Fruit fly (Drosophila melanogaster): ENCODE data around the gene Pvf3.

Gene Pvf3

DNA sequence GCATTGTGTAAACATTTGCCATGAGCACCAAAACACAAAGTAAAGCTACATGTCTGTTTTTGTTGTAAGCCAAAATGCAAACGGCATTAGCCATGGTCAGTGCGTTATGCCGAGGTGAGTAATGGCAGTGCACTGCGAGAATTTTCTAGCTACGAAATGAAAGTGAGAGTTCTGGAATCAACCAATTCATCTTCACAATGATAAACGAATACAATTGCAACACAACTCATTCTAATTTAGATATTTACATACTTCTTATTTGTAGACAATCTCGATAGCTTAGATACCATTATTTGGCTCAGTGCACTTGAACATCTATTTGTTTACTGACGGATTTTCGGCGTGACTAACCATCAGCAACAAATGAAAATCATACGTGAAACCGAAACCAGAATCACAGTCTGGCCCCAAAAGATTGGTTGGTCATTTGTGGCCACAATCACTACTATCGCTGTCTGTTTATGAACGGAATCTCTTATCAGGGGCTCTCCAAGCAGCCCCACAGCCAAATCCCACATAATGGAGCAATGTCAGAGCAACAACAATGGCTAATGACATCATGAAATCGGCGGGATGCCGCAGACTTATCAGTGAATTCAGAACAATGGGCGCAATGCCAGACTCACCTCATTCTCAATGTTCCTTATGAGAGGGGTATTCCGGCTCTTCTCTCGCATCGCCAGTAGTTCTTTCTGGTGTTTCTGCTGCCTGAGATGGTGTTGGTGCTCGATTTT, 2.5 kb downstream of the Pvf3 start (continued):
- TF ChIP-seq CG1621 (tag; optimal IDR thresholded peaks at IDR 0.05) (no peak), Eip75B (GFP tag; optimal IDR thresholded peaks at IDR 0.05) (no peak), CG11294 (GFP tag; IDR thresholded peaks at IDR 0.05) (no peak), eg (GFP tag; IDR thresholded peaks at IDR 0.05) (peak; percentile 53), CG6792 (GFP tag; optimal IDR thresholded peaks at IDR 0.05) (no peak), CG3919 (GFP tag; optimal IDR thresholded peaks at IDR 0.05) (peak; percentile 16), CG10669 (GFP tag; optimal IDR thresholded peaks at IDR 0.05) (peak; percentile 15), topi (GFP tag; optimal IDR thresholded peaks at IDR 0.05) (peak; percentile 26), CG6163 (GFP tag; IDR thresholded peaks at IDR 0.05) (peak; percentile 60; the same call in 2 of the 3 replicates), Ets96B (tag; optimal IDR thresholded peaks at IDR 0.05) (peak; percentile 4), pdm3 (GFP tag; optimal IDR thresholded peaks at IDR 0.05) (peak; percentile 20), achi (GFP tag; optimal IDR thresholded peaks at IDR 0.05) (peak; percentile 29), CG4318 (GFP tag; optimal IDR thresholded peaks at IDR 0.05) (no peak), CG8319 (GFP tag; optimal IDR thresholded peaks at IDR 0.05) (no peak), CG34406 (GFP tag; optimal IDR thresholded peaks at IDR 0.05) (no peak), fd85E (GFP tag; optimal IDR thresholded peaks at IDR 0.05) (no peak), Hr4 (GFP tag; optimal IDR thresholded peaks at IDR 0.05) (peak; percentile 30), CG16779 (tag; optimal IDR thresholded peaks at IDR 0.05) (no peak), Hr39 (GFP tag; optimal IDR thresholded peaks at IDR 0.05) (peak; percentile 52), CG7368 (GFP tag; optimal IDR thresholded peaks at IDR 0.05) (no peak), Blimp-1 (GFP tag; optimal IDR thresholded peaks at IDR 0.05) (no peak), CG9139 (GFP tag; optimal IDR thresholded peaks at IDR 0.05) (no peak), svp (GFP tag) (peak; percentile 76), vri (GFP tag; optimal IDR thresholded peaks at IDR 0.05) (no peak), Hr38 (GFP tag; optimal IDR thresholded peaks at IDR 0.05) (no peak), CG6276 (GFP tag; optimal IDR thresholded peaks at IDR 0.05) (no peak), dsx (GFP tag; optimal IDR thresholded peaks at IDR 0.05; ENCODE audit: poor library complexity, severe bottlenecking) (no peak), CG11762 (GFP tag; optimal IDR thresholded peaks at IDR 0.05; ENCODE audit: insufficient read depth) (no peak), Eip78C (GFP tag) (peak; percentile 52), CG6808 (GFP tag; optimal IDR thresholded peaks at IDR 0.05) (peak; percentile 18), CG15336 (GFP tag; IDR thresholded peaks at IDR 0.05) (0 out of 2 replicates have a peak, but pooled peaks have one; percentile 33), esn (GFP tag; optimal IDR thresholded peaks at IDR 0.05) (peak; percentile 34)

DNA sequence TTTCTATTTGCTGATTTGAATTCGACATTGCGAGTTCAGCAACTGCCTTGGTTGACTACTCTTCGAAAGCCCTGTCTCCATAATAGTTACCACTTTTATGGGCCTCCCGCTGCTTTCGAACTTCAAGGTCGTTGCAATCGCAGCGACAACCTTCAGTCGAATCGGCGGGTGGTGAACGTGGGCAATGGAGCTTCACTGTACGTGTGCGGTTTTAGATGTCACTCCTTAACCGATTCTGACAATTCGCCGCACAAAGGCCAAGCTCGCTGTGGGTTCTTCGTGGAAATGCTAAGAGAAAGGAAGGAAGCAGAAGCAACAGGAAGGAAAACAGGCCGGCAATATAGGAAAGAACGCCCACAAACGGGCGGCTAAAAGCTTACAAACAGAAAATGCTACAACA, 5.2 kb downstream of the Pvf3 start:
- TF ChIP-seq Sox15 (GFP tag; optimal IDR thresholded peaks at IDR 0.05) = no peak

DNA sequence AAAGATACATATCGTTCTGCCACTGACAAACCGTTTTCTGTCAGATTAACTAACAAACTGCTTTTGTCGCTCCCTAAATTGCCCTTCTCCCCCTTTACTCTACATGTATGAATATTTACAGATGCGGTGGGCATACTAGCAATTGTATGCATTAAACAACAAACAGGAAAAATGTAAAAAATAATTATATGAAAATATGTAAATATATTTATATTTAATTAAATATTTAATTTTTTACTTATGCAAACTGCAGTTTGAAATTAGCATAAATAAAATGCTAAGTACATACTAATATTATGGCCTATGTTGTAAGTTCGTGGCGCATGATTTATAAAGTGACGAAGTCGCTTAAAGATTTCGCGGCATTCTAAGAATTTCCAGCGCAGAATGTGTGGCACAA, 6.7 kb downstream of the Pvf3 start:
- TF ChIP-seq Met (GFP tag; optimal IDR thresholded peaks at IDR 0.05) (no peak), cyc (GFP tag; optimal IDR thresholded peaks at IDR 0.05) (no peak), ss (GFP tag; optimal IDR thresholded peaks at IDR 0.05) (peak; percentile 10 to 21), CG6792 (GFP tag; optimal IDR thresholded peaks at IDR 0.05) (no peak), CG11294 (GFP tag; IDR thresholded peaks at IDR 0.05) (no peak), CG6276 (GFP tag; optimal IDR thresholded peaks at IDR 0.05) (no peak), CG3032 (tag; optimal IDR thresholded peaks at IDR 0.05) (no peak), achi (GFP tag; optimal IDR thresholded peaks at IDR 0.05) (peak; percentile 37), CG4318 (GFP tag; optimal IDR thresholded peaks at IDR 0.05) (no peak), salr (GFP tag; optimal IDR thresholded peaks at IDR 0.05) (no peak), CG6808 (GFP tag; optimal IDR thresholded peaks at IDR 0.05) (no peak), OdsH (GFP tag; optimal IDR thresholded peaks at IDR 0.05) (peak; percentile 20), lz (GFP tag; optimal IDR thresholded peaks at IDR 0.05) (no peak), CG34406 (GFP tag; optimal IDR thresholded peaks at IDR 0.05) (peak; percentile 28), Ets96B (tag; optimal IDR thresholded peaks at IDR 0.05) (peak; percentile 57), Eip93F (GFP tag; optimal IDR thresholded peaks at IDR 0.05) (no peak), CG10631 (GFP tag; optimal IDR thresholded peaks at IDR 0.05) (peak; percentile 43), Eip78C (GFP tag) (peak; percentile 66), CG6163 (GFP tag; IDR thresholded peaks at IDR 0.05) (0 out of 3 replicates have a peak, but pooled peaks have one; percentile 35), Lpt (GFP tag; optimal IDR thresholded peaks at IDR 0.05) (no peak), CG10669 (GFP tag; optimal IDR thresholded peaks at IDR 0.05) (no peak), CG8119 (GFP tag; IDR thresholded peaks at IDR 0.05) (peak; percentile 70), Ets21C (GFP tag; optimal IDR thresholded peaks at IDR 0.05) (no peak), dsx (GFP tag; optimal IDR thresholded peaks at IDR 0.05; ENCODE audit: poor library complexity, severe bottlenecking) (peak; percentile 51), net (GFP tag; optimal IDR thresholded peaks at IDR 0.05) (no peak), CG11762 (GFP tag; optimal IDR thresholded peaks at IDR 0.05; ENCODE audit: insufficient read depth) (no peak), CG8632 (GFP tag; optimal IDR thresholded peaks at IDR 0.05) (peak; percentile 36)
